Fruit fly (Drosophila melanogaster) whole organism, prepupa: ENCODE measurements around the gene bnl.

Source experiments
- Blimp-1 ChIP-seq: fragments of 200-800 bp; sonication (Bioruptor generic); optimal IDR thresholded peaks from 3 replicates; lab custom pipeline; 2017; ENCODE audit warnings: missing biosample characterization, missing genetic modification characterization, mild to moderate bottlenecking, moderate library complexity, missing genetic modification reagents
- CG10631 ChIP-seq: fragments of 200-800 bp; sonication (Bioruptor generic); optimal IDR thresholded peaks from 2 replicates; lab custom pipeline; 2016; ENCODE audit warnings: missing biosample characterization, missing genetic modification characterization
- CG11762 ChIP-seq: fragments of 200-800 bp; sonication (Bioruptor generic); optimal IDR thresholded peaks from 3 replicates; lab custom pipeline; 2016; ENCODE audit warnings: missing biosample characterization, missing genetic modification characterization; ENCODE audit not compliant: insufficient read depth
- CG16779 ChIP-seq: fragments of 200-800 bp; sonication (Bioruptor generic); optimal IDR thresholded peaks from 3 replicates; lab custom pipeline; 2017; ENCODE audit warnings: missing biosample characterization, mild to moderate bottlenecking, missing genetic modification characterization
- CG3032 ChIP-seq: fragments of 200-800 bp; optimal IDR thresholded peaks from 2 replicates; lab custom pipeline; 2019; ENCODE audit warnings: missing biosample characterization, mild to moderate bottlenecking, missing genetic modification characterization, moderate library complexity
- CG31627 ChIP-seq: fragments of 200-800 bp; sonication (Bioruptor generic); optimal IDR thresholded peaks from 3 replicates; lab custom pipeline; 2016; ENCODE audit warnings: missing biosample characterization, missing genetic modification characterization
- CG6163 ChIP-seq: fragments of 200-800 bp; sonication (Bioruptor generic); IDR thresholded peaks from 3 replicates; pipeline ENCODE4 v1.3.6; 2022; ENCODE audit warnings: missing biosample characterization, missing genetic modification characterization
- CG6792 ChIP-seq: fragments of 200-800 bp; sonication (Bioruptor generic); optimal IDR thresholded peaks from 3 replicates; lab custom pipeline; 2016; ENCODE audit warnings: missing biosample characterization, missing genetic modification characterization
- CG6854 ChIP-seq: fragments of 200-800 bp; sonication (Bioruptor generic); optimal IDR thresholded peaks from 2 replicates; lab custom pipeline; 2017; ENCODE audit warnings: missing biosample characterization, mild to moderate bottlenecking, missing genetic modification characterization
- CG8119 ChIP-seq: fragments of 200-800 bp; sonication (Bioruptor generic); IDR thresholded peaks from 3 replicates; pipeline ENCODE4 v1.3.6; 2022; ENCODE audit warnings: missing biosample characterization, missing genetic modification characterization
- CG8319 ChIP-seq: fragments of 200-800 bp; sonication (Bioruptor generic); optimal IDR thresholded peaks from 3 replicates; lab custom pipeline; 2016; ENCODE audit warnings: missing biosample characterization, missing genetic modification characterization
- CG9139 ChIP-seq: fragments of 200-800 bp; sonication (Bioruptor generic); optimal IDR thresholded peaks from 3 replicates; lab custom pipeline; 2017; ENCODE audit warnings: missing biosample characterization, mild to moderate bottlenecking, missing genetic modification characterization
- Eip75B ChIP-seq: fragments of 200-800 bp; sonication (Bioruptor generic); optimal IDR thresholded peaks from 3 replicates; lab custom pipeline; 2016; ENCODE audit warnings: missing biosample characterization, missing genetic modification characterization
- Eip78C ChIP-seq: fragments of 200-800 bp; sonication (Bioruptor generic); peaks from one replicate; lab custom pipeline; 2016; ENCODE audit warnings: missing biosample characterization, missing genetic modification characterization
- Ets21C ChIP-seq: fragments of 200-800 bp; sonication (Bioruptor generic); optimal IDR thresholded peaks from 3 replicates; lab custom pipeline; 2016; ENCODE audit warnings: missing biosample characterization, missing genetic modification characterization
- Hr38 ChIP-seq: sonication (Bioruptor generic); optimal IDR thresholded peaks from 2 replicates; lab custom pipeline; 2016; ENCODE audit warnings: missing biosample characterization, missing genetic modification characterization
- Met ChIP-seq: fragments of 200-800 bp; sonication (Bioruptor generic); optimal IDR thresholded peaks from 3 replicates; lab custom pipeline; 2016; ENCODE audit warnings: missing biosample characterization, missing genetic modification characterization
- OdsH ChIP-seq: fragments of 200-800 bp; sonication (Bioruptor generic); optimal IDR thresholded peaks from 3 replicates; lab custom pipeline; 2016; ENCODE audit warnings: missing biosample characterization, missing genetic modification characterization
- Smox ChIP-seq: fragments of 200-800 bp; sonication (Bioruptor generic); optimal IDR thresholded peaks from 3 replicates; lab custom pipeline; 2016; ENCODE audit warnings: missing biosample characterization, missing genetic modification characterization
- Sox15 ChIP-seq: fragments of 200-800 bp; sonication (Bioruptor generic); optimal IDR thresholded peaks from 3 replicates; lab custom pipeline; 2016; ENCODE audit warnings: missing biosample characterization, missing genetic modification characterization
- cyc ChIP-seq: fragments of 200-800 bp; sonication (Bioruptor generic); optimal IDR thresholded peaks from 3 replicates; lab custom pipeline; 2016; ENCODE audit warnings: missing biosample characterization, missing genetic modification characterization
- dac ChIP-seq: fragments of 200-800 bp; sonication (Bioruptor generic); optimal IDR thresholded peaks from 2 replicates; lab custom pipeline; 2017; ENCODE audit warnings: missing biosample characterization, mild to moderate bottlenecking, missing genetic modification characterization
- dsx ChIP-seq: fragments of 200-800 bp; optimal IDR thresholded peaks from 3 replicates; lab custom pipeline; 2019; ENCODE audit warnings: missing biosample characterization, mild to moderate bottlenecking, missing genetic modification characterization, moderate library complexity; ENCODE audit not compliant: poor library complexity, severe bottlenecking
- esn ChIP-seq: fragments of 200-800 bp; sonication (Bioruptor generic); optimal IDR thresholded peaks from 2 replicates; lab custom pipeline; 2016; ENCODE audit warnings: missing biosample characterization, mild to moderate bottlenecking, missing genetic modification characterization, moderate library complexity
- fd59A ChIP-seq: fragments of 200-800 bp; sonication (Bioruptor generic); optimal IDR thresholded peaks from 2 replicates; lab custom pipeline; 2017; ENCODE audit warnings: missing biosample characterization, mild to moderate bottlenecking, missing genetic modification characterization, missing genetic modification reagents
- fd85E ChIP-seq: fragments of 200-800 bp; sonication (Bioruptor generic); optimal IDR thresholded peaks from 3 replicates; lab custom pipeline; 2016; ENCODE audit warnings: missing biosample characterization, missing genetic modification characterization
- fkh ChIP-seq: fragments of 200-800 bp; sonication (Bioruptor generic); optimal IDR thresholded peaks from 3 replicates; lab custom pipeline; 2017; ENCODE audit warnings: missing biosample characterization, mild to moderate bottlenecking, missing genetic modification characterization, moderate library complexity
- lz ChIP-seq: fragments of 200-800 bp; sonication (Bioruptor generic); optimal IDR thresholded peaks from 3 replicates; lab custom pipeline; 2016; ENCODE audit warnings: missing biosample characterization, missing genetic modification characterization
- salr ChIP-seq, 2 experiments: fragments of 200-800 bp; sonication (Bioruptor generic); optimal IDR thresholded peaks; 3 replicates each; lab custom pipeline; 2016 to 2018; ENCODE audit warnings: missing biosample characterization in 2 of 2, missing genetic modification characterization in 2 of 2, mild to moderate bottlenecking in 1 of 2
- spab ChIP-seq: fragments of 200-800 bp; sonication (Bioruptor generic); optimal IDR thresholded peaks from 2 replicates; lab custom pipeline; 2017; ENCODE audit warnings: missing biosample characterization, mild to moderate bottlenecking, missing genetic modification characterization, missing genetic modification reagents
- svp ChIP-seq: fragments of 200-800 bp; sonication (Bioruptor generic); peaks from one replicate; lab custom pipeline; 2016; ENCODE audit warnings: missing biosample characterization, missing genetic modification characterization
- topi ChIP-seq: fragments of 200-800 bp; sonication (Bioruptor generic); optimal IDR thresholded peaks from 3 replicates; lab custom pipeline; 2016; ENCODE audit warnings: missing biosample characterization, missing genetic modification characterization
- vri ChIP-seq: fragments of 200-800 bp; sonication (Bioruptor generic); optimal IDR thresholded peaks from 3 replicates; lab custom pipeline; 2016; ENCODE audit warnings: missing biosample characterization, mild to moderate bottlenecking, missing genetic modification characterization

The bnl gene

DNA sequence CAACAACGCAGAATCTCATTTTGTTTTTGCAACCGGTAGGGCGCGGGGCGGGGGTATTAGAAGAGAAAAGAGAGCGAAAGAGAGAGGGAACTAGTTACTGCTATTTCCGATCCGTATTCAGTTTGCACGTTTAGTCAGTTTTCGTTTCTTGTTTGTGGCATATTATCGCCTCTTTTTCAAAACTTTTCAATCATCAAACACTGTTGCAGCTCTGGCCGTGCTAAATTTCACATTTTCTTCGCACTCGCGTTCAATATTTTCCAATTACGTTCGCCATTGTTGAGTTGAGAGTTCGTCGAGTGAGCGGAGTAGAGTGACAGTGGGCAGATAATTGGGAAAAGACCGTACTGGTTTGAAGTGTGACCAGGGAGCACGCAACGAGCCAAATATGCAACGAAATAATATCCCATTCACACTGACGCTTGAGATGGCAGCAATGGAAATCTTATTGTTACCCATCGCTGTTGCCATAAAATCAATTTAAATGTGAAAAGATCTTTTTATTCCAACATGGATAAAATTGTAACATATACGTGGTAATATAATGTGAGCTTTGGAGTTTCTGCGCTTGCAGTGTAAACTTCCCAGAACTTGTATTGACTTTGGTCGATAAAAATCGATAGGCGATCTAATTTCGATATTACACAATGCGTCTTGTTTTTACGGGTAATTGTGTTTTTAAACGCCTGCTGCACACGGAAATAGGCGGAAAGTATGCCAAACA, 24.5 kb upstream of the bnl start, which contains the start of the genes Ire1 and Mrm2 (continued):
- no peak for TF ChIP-seq fd85E (GFP tag; lab: Kevin White, UChicago)
- TF ChIP-seq Hr38 (GFP tag; lab: Kevin White, UChicago), result no peak
- peak; percentile 63 for TF ChIP-seq topi (GFP tag; lab: Kevin White, UChicago)
- TF ChIP-seq Smox, result peak; percentile 68
- TF ChIP-seq OdsH (GFP tag; lab: Kevin White, UChicago), result peak; percentile 78
- TF ChIP-seq Eip75B (GFP tag; lab: Kevin White, UChicago), result peak; percentile 76
- TF ChIP-seq Sox15 (GFP tag; lab: Kevin White, UChicago), result peak; percentile 80
- TF ChIP-seq Met (GFP tag; lab: Kevin White, UChicago), result peak; percentile 72
- peak; percentile 56 for TF ChIP-seq fd59A (GFP tag; lab: Kevin White, UChicago)
- TF ChIP-seq salr (GFP tag; optimal IDR thresholded peaks at IDR 0.05; lab: Kevin White, UChicago), result peak; percentile 23 to 29
- TF ChIP-seq CG6792 (GFP tag; lab: Kevin White, UChicago), result peak; percentile 49
- peak; percentile 87 for TF ChIP-seq cyc (GFP tag; lab: Kevin White, UChicago)
- no peak for TF ChIP-seq CG11762
- TF ChIP-seq CG8119 (GFP tag; lab: Robert Waterston, UW), result no peak; the same call in 2 of the 3 replicates
- TF ChIP-seq esn (GFP tag; lab: Kevin White, UChicago), result peak; percentile 79
- TF ChIP-seq Blimp-1, result no peak
- peak; percentile 80 for TF ChIP-seq CG10631 (GFP tag; lab: Kevin White, UChicago)
- TF ChIP-seq spab (GFP tag; lab: Kevin White, UChicago), result peak; percentile 37
- peak; percentile 51 for TF ChIP-seq dsx (GFP tag; lab: Kevin White, UChicago)
- peak; percentile 78 for TF ChIP-seq CG3032 (tag; lab: Kevin White, UChicago)
- TF ChIP-seq lz (GFP tag; lab: Kevin White, UChicago), result peak; percentile 82
- peak; percentile 48 for TF ChIP-seq CG16779 (tag; lab: Kevin White, UChicago)
- TF ChIP-seq fkh, result peak; percentile 98

DNA sequence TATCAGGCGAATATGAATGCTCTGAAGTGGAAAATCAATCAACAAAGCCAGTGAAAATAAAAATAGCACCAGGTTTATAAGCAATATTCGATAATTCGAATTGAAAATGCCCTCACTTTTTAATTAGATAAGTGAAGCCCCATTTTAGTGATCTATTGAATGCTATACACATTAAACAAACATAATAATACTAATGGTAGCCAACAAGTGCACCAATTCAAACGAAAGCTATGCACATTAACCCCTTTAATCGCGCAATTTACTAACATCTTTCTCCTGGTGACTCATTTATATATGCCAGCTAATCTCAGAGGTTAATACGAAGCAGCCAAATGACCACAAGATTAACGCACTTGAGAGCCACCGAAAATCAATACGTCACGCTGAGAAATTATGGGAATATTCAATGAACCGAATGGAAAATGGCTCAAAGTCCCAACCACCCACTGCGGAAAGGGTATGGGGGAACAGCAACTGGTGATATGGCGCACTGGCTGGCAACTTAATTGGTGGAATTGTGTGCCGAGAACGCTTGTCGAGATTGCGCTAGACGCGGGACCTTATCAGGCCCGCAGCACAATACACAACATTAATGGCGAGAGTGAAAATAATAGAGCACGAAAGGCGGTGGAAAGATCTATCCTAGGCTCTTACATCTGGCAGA, 22.9 kb upstream of the bnl start:
- peak; percentile 41 for TF ChIP-seq vri
- no peak for TF ChIP-seq cyc (GFP tag; lab: Kevin White, UChicago)
- peak; percentile 39 for TF ChIP-seq Met (GFP tag; lab: Kevin White, UChicago)
- peak; percentile 3 for TF ChIP-seq Ets21C
- peak; percentile 43 for TF ChIP-seq CG9139 (GFP tag; lab: Kevin White, UChicago)
- no peak for TF ChIP-seq dac
- peak; percentile 4 for TF ChIP-seq CG6854 (GFP tag; lab: Kevin White, UChicago)
- peak; percentile 35 for TF ChIP-seq CG16779 (tag; lab: Kevin White, UChicago)
- TF ChIP-seq spab (GFP tag; lab: Kevin White, UChicago), result peak; percentile 29
- peak; percentile 90 for TF ChIP-seq svp (GFP tag; lab: Kevin White, UChicago)
- peak; percentile 76 for TF ChIP-seq Eip78C (GFP tag; lab: Kevin White, UChicago)
- TF ChIP-seq lz (GFP tag; lab: Kevin White, UChicago), result peak; percentile 8
- TF ChIP-seq Eip75B (GFP tag; lab: Kevin White, UChicago), result no peak
- TF ChIP-seq esn (GFP tag; lab: Kevin White, UChicago), result peak; percentile 44
- TF ChIP-seq CG31627, result peak; percentile 6

DNA sequence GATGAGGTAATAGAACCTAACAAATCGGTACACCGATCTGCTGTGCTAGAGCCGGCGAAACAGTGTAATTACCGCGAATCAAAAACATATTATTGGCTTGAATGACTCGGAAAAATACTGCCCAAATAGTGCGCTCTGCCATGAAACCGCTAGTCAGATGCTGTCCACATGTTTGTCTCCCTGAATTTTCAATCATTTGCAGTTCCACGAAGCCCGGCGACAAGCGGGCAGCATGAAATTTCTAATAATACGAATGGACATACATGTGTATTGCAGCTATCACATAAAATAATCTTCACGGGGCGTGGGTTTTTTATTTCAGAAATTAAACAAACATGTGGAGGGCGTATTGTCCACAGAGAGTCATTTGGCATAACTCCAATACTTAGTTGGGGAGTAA, 22.3 kb upstream of the bnl start:
- TF ChIP-seq CG8319 (GFP tag; lab: Kevin White, UChicago), result no peak
- TF ChIP-seq Ets21C, result no peak
- no peak for TF ChIP-seq CG6163 (GFP tag; lab: Robert Waterston, UW)
- TF ChIP-seq, all 60 proteins: peak for 0
